Worm (Caenorhabditis elegans) whole organism, early embryonic: Measurements from ENCODE around the gene F23D12.7.

Experiments
- ceh-13 ChIP-seq: fragments of 200-800 bp; sonication (Bioruptor generic); optimal IDR thresholded peaks from 2 replicates; lab custom pipeline; 2018; ENCODE audit warnings: mild to moderate bottlenecking, missing genetic modification characterization, missing compliant biosample characterization
- hnd-1 ChIP-seq: sonication (generic microtip); optimal IDR thresholded peaks from 2 replicates; lab custom pipeline; 2016; ENCODE audit warnings: missing genetic modification characterization, missing compliant biosample characterization
- pes-1 ChIP-seq: fragments of 200-800 bp; sonication (Bioruptor generic); IDR thresholded peaks from 2 replicates; pipeline ENCODE4 v1.3.6; 2022; ENCODE audit warnings: missing genetic modification reagents, missing genetic modification characterization, missing compliant biosample characterization
- tbx-37 ChIP-seq: fragments of 200-800 bp; sonication (Bioruptor generic); conservative IDR thresholded peaks from 2 replicates; pipeline ENCODE4 v1.3.6; 2022; ENCODE audit warnings: missing genetic modification reagents, missing genetic modification characterization, missing compliant biosample characterization
- tra-4 ChIP-seq: sonication (generic microtip); optimal IDR thresholded peaks from 2 replicates; lab custom pipeline; 2017; ENCODE audit warnings: missing genetic modification characterization, missing compliant biosample characterization

ce11 chrX:14460412-14460811 lies 6.8 kb upstream of the F23D12.7 start, which contains the start of gene Y66C5A.2:
- no peak for TF ChIP-seq ceh-13 (GFP tag; lab: Kevin White, UChicago)
- no peak for TF ChIP-seq tra-4 (tag; lab: Kevin White, UChicago)
- TF ChIP-seq tbx-37 (GFP tag; lab: Robert Waterston, UW): no peak
- no peak for TF ChIP-seq pes-1 (GFP tag; lab: Robert Waterston, UW)
- TF ChIP-seq hnd-1 (tag; lab: Kevin White, UChicago): no peak
